Fruit fly (Drosophila melanogaster) whole organism, embryonic: ENCODE data around the gene Dok.

Source experiments
- CG10543 ChIP-seq: fragments of 200-800 bp; sonication (Bioruptor generic); optimal IDR thresholded peaks from 3 replicates; lab custom pipeline; 2017; ENCODE audit warnings: missing biosample characterization, mild to moderate bottlenecking, missing genetic modification characterization, moderate library complexity
- CG11085 ChIP-seq: fragments of 200-800 bp; sonication (Bioruptor generic); IDR thresholded peaks from 2 replicates; pipeline ENCODE4 v1.3.6; 2022; ENCODE audit warnings: missing biosample characterization, missing genetic modification characterization
- CG11504 ChIP-seq: fragments of 200-800 bp; sonication (Bioruptor generic); optimal IDR thresholded peaks from 3 replicates; lab custom pipeline; 2019; ENCODE audit warnings: missing biosample characterization, mild to moderate bottlenecking, missing genetic modification characterization, moderate library complexity
- CG13287 ChIP-seq: fragments of 200-800 bp; sonication (Bioruptor generic); IDR thresholded peaks from 2 replicates; pipeline ENCODE4 v1.3.6; 2022; ENCODE audit warnings: missing biosample characterization, missing genetic modification characterization; ENCODE audit not compliant: partially characterized antibody
- CG15601 ChIP-seq: fragments of 200-800 bp; sonication (Bioruptor generic); optimal IDR thresholded peaks from 3 replicates; lab custom pipeline; 2019; ENCODE audit warnings: missing biosample characterization, mild to moderate bottlenecking, missing genetic modification characterization, moderate library complexity
- CG1647 ChIP-seq: fragments of 200-800 bp; sonication (Bioruptor generic); optimal IDR thresholded peaks from 3 replicates; lab custom pipeline; 2016; ENCODE audit warnings: missing biosample characterization, missing genetic modification characterization
- CG17802 ChIP-seq: fragments of 200-800 bp; sonication (Bioruptor generic); optimal IDR thresholded peaks from 2 replicates; lab custom pipeline; 2018; ENCODE audit warnings: missing biosample characterization, mild to moderate bottlenecking, missing genetic modification characterization, moderate library complexity
- CG18476 ChIP-seq: fragments of 200-800 bp; sonication (Bioruptor generic); optimal IDR thresholded peaks from 2 replicates; lab custom pipeline; 2016; ENCODE audit warnings: missing biosample characterization, mild to moderate bottlenecking, missing genetic modification characterization
- CG30403 ChIP-seq: fragments of 200-800 bp; sonication (Bioruptor generic); optimal IDR thresholded peaks from 3 replicates; lab custom pipeline; 2016; ENCODE audit warnings: missing biosample characterization, missing genetic modification characterization
- CG3065 ChIP-seq: fragments of 200-800 bp; sonication (Bioruptor generic); optimal IDR thresholded peaks from 2 replicates; lab custom pipeline; 2016; ENCODE audit warnings: missing biosample characterization, missing genetic modification characterization
- CG31224 ChIP-seq: fragments of 200-800 bp; sonication (Bioruptor generic); IDR thresholded peaks from 2 replicates; pipeline ENCODE4 v1.3.6; 2022; ENCODE audit warnings: missing biosample characterization, missing genetic modification characterization
- CG3847 ChIP-seq: fragments of 200-800 bp; sonication (Bioruptor generic); IDR thresholded peaks from 2 replicates; pipeline ENCODE4 v1.3.6; 2022; ENCODE audit warnings: missing biosample characterization, missing genetic modification characterization
- CG4730 ChIP-seq: fragments of 200-800 bp; sonication (Bioruptor generic); IDR thresholded peaks from 2 replicates; pipeline ENCODE4 v1.3.6; 2022; ENCODE audit warnings: missing biosample characterization, missing genetic modification characterization
- CG6175 ChIP-seq: fragments of 200-800 bp; sonication (Bioruptor generic); IDR thresholded peaks from 3 replicates; pipeline ENCODE4 v1.3.6; 2022; ENCODE audit warnings: missing biosample characterization, missing genetic modification characterization
- CG6854 ChIP-seq: fragments of 200-800 bp; sonication (Bioruptor generic); optimal IDR thresholded peaks from 3 replicates; lab custom pipeline; 2017; ENCODE audit warnings: missing biosample characterization, mild to moderate bottlenecking, missing genetic modification characterization
- CG8388 ChIP-seq: fragments of 200-800 bp; sonication (Bioruptor generic); optimal IDR thresholded peaks from 2 replicates; lab custom pipeline; 2019; ENCODE audit warnings: missing biosample characterization, mild to moderate bottlenecking, missing genetic modification characterization, moderate library complexity
- Gug ChIP-seq: fragments of 200-800 bp; sonication (Bioruptor generic); IDR thresholded peaks from 4 replicates; pipeline ENCODE4 v1.3.6; 2022; ENCODE audit warnings: missing biosample characterization, missing genetic modification characterization
- Myb ChIP-seq: fragments of 200-800 bp; sonication (Bioruptor generic); optimal IDR thresholded peaks from 2 replicates; lab custom pipeline; 2016; ENCODE audit warnings: missing biosample characterization, missing genetic modification characterization
- Nf-YB ChIP-seq: fragments of 200-800 bp; sonication (Bioruptor generic); optimal IDR thresholded peaks from 3 replicates; lab custom pipeline; 2019; ENCODE audit warnings: missing biosample characterization, mild to moderate bottlenecking, missing genetic modification characterization, moderate library complexity
- Nf-YC ChIP-seq: fragments of 200-800 bp; optimal IDR thresholded peaks from 3 replicates; lab custom pipeline; 2019; ENCODE audit warnings: missing biosample characterization, mild to moderate bottlenecking, missing genetic modification characterization, moderate library complexity
- Oli ChIP-seq: fragments of 200-800 bp; sonication (Bioruptor generic); optimal IDR thresholded peaks from 2 replicates; lab custom pipeline; 2018; ENCODE audit warnings: missing biosample characterization, mild to moderate bottlenecking, missing genetic modification characterization, moderate library complexity
- Pdp1 ChIP-seq, 2 experiments: fragments of 200-800 bp; sonication (Bioruptor generic); optimal IDR thresholded peaks; 3 replicates each; lab custom pipeline; 2016; ENCODE audit warnings: missing biosample characterization in 2 of 2, missing genetic modification characterization in 2 of 2, mild to moderate bottlenecking in 1 of 2, moderate library complexity in 1 of 2
- Sry-β ChIP-seq: fragments of 200-800 bp; sonication (Bioruptor generic); optimal IDR thresholded peaks from 2 replicates; lab custom pipeline; 2018; ENCODE audit warnings: missing biosample characterization, mild to moderate bottlenecking, missing genetic modification characterization, moderate library complexity
- amos ChIP-seq: fragments of 200-800 bp; sonication (Bioruptor generic); IDR thresholded peaks from 2 replicates; pipeline ENCODE4 v1.3.6; 2022; ENCODE audit warnings: missing biosample characterization, missing genetic modification characterization; ENCODE audit not compliant: partially characterized antibody
- bcd ChIP-seq: fragments of 200-800 bp; sonication (Bioruptor generic); optimal IDR thresholded peaks from 2 replicates; lab custom pipeline; 2017; ENCODE audit warnings: missing biosample characterization, mild to moderate bottlenecking, missing genetic modification characterization
- bigmax ChIP-seq: fragments of 200-800 bp; sonication (Bioruptor generic); optimal IDR thresholded peaks from 2 replicates; lab custom pipeline; 2018; ENCODE audit warnings: missing biosample characterization, mild to moderate bottlenecking, missing genetic modification characterization
- bsh ChIP-seq, 2 experiments: fragments of 200-800 bp; sonication (Bioruptor generic); optimal IDR thresholded peaks; 2 replicates each; lab custom pipeline; 2017 to 2018; ENCODE audit warnings: mild to moderate bottlenecking in 2 of 2, missing biosample characterization in 2 of 2, missing genetic modification characterization in 2 of 2, moderate library complexity in 1 of 2
- chn ChIP-seq: fragments of 200-800 bp; sonication (Bioruptor generic); optimal IDR thresholded peaks from 2 replicates; lab custom pipeline; 2016; ENCODE audit warnings: missing biosample characterization, missing genetic modification characterization
- da ChIP-seq: fragments of 200-800 bp; sonication (Bioruptor generic); optimal IDR thresholded peaks from 2 replicates; lab custom pipeline; 2016; ENCODE audit warnings: missing biosample characterization, missing genetic modification characterization
- disco-r ChIP-seq: fragments of 200-800 bp; sonication (Bioruptor generic); optimal IDR thresholded peaks from 2 replicates; lab custom pipeline; 2016; ENCODE audit warnings: missing biosample characterization, missing genetic modification characterization
- ken ChIP-seq: fragments of 200-800 bp; sonication (Bioruptor generic); IDR thresholded peaks from 3 replicates; pipeline ENCODE4 v1.3.6; 2022; ENCODE audit warnings: missing biosample characterization, missing genetic modification characterization
- klu ChIP-seq: fragments of 200-800 bp; sonication (Bioruptor generic); IDR thresholded peaks from 2 replicates; pipeline ENCODE4 v1.3.6; 2022; ENCODE audit warnings: missing biosample characterization, missing genetic modification characterization
- knrl ChIP-seq: fragments of 200-800 bp; sonication (Bioruptor generic); IDR thresholded peaks from 3 replicates; pipeline ENCODE4 v1.3.6; 2022; ENCODE audit warnings: missing biosample characterization, missing genetic modification characterization; ENCODE audit not compliant: partially characterized antibody
- lov ChIP-seq, 2 experiments: fragments of 200-800 bp in 1 of 2; fragments of >200 bp in 1 of 2; sonication (Bioruptor generic) in 1 of 2; IDR thresholded peaks in 1 of 2; optimal IDR thresholded peaks in 1 of 2; 2 replicates in 1 of 2; 3 replicates in 1 of 2; pipeline versions ENCODE4 v1.3.6 to Lab custom; 2017 to 2022; ENCODE audit warnings: missing biosample characterization in 1 of 2, missing genetic modification characterization in 1 of 2
- nom ChIP-seq: fragments of 200-800 bp; sonication (Bioruptor generic); optimal IDR thresholded peaks from 2 replicates; lab custom pipeline; 2017; ENCODE audit warnings: missing biosample characterization, missing genetic modification characterization, mild to moderate bottlenecking, moderate library complexity, missing genetic modification reagents
- pan ChIP-seq, 4 experiments: fragments of >200 bp in 3 of 4; fragments of 200-800 bp in 1 of 4; sonication (Bioruptor generic) in 1 of 4; optimal IDR thresholded peaks in 3 of 4; IDR thresholded peaks in 1 of 4; 2 replicates each; pipeline versions ENCODE4 v1.3.6 to Lab custom; 2017 to 2022; ENCODE audit warnings: missing biosample characterization in 2 of 4, missing genetic modification characterization in 2 of 4, mixed read lengths in 1 of 4
- pzg ChIP-seq: fragments of 200-800 bp; sonication (Bioruptor generic); optimal IDR thresholded peaks from 3 replicates; lab custom pipeline; 2018; ENCODE audit warnings: missing biosample characterization, mild to moderate bottlenecking, missing genetic modification characterization, moderate library complexity
- sc ChIP-seq, 3 experiments: fragments of >200 bp in 2 of 3; fragments of 200-800 bp in 1 of 3; sonication (Bioruptor generic) in 1 of 3; optimal IDR thresholded peaks; 2 replicates in 2 of 3; 3 replicates in 1 of 3; lab custom pipeline; 2017; ENCODE audit warnings: mild to moderate bottlenecking in 1 of 3, missing biosample characterization in 1 of 3, missing genetic modification characterization in 1 of 3, missing genetic modification reagents in 1 of 3
- scrt ChIP-seq: fragments of 200-800 bp; sonication (Bioruptor generic); optimal IDR thresholded peaks from 2 replicates; lab custom pipeline; 2018; ENCODE audit warnings: missing biosample characterization, mild to moderate bottlenecking, missing genetic modification characterization, moderate library complexity
- sd ChIP-seq: fragments of 200-800 bp; sonication (Bioruptor generic); optimal IDR thresholded peaks from 3 replicates; lab custom pipeline; 2018; ENCODE audit warnings: missing biosample characterization, mild to moderate bottlenecking, missing genetic modification characterization, moderate library complexity
- sens ChIP-seq: fragments of 200-800 bp; sonication (Bioruptor generic); peaks from one replicate; lab custom pipeline; 2016; ENCODE audit warnings: missing biosample characterization, missing genetic modification characterization
- slp2 ChIP-seq: fragments of 200-800 bp; sonication (Bioruptor generic); optimal IDR thresholded peaks from 2 replicates; lab custom pipeline; 2016; ENCODE audit warnings: missing biosample characterization, missing genetic modification characterization
- ssp ChIP-seq: fragments of 200-800 bp; sonication (Bioruptor generic); IDR thresholded peaks from 2 replicates; pipeline ENCODE4 v1.3.6; 2022; ENCODE audit warnings: missing biosample characterization, missing genetic modification characterization
- vfl ChIP-seq: fragments of 200-800 bp; sonication (Bioruptor generic); optimal IDR thresholded peaks from 2 replicates; lab custom pipeline; 2016; ENCODE audit warnings: missing biosample characterization, missing genetic modification characterization
- vnd ChIP-seq: fragments of 200-800 bp; sonication (Bioruptor generic); IDR thresholded peaks from 3 replicates; pipeline ENCODE4 v1.3.6; 2022; ENCODE audit warnings: missing biosample characterization, missing genetic modification characterization; ENCODE audit not compliant: partially characterized antibody

The Dok gene

dm6 chrX:7285995-7286985, 37.7 kb upstream of the Dok start, which contains the start of gene CG2059 (continued):
- TF ChIP-seq CG11085 (GFP tag; lab: Robert Waterston, UW) (peak; percentile 42), Nf-YC (peak; percentile 17), sd (peak; percentile 66), CG4730 (GFP tag; lab: Robert Waterston, UW) (0 out of 2 replicates have a peak, but pooled peaks have one; percentile 8), ssp (GFP tag; lab: Robert Waterston, UW) (peak; percentile 53), slp2 (GFP tag; lab: Kevin White, UChicago) (peak; percentile 31), CG17802 (tag; lab: Kevin White, UChicago) (peak; percentile 60), CG6854 (GFP tag; lab: Kevin White, UChicago) (no peak), CG13287 (GFP tag; lab: Robert Waterston, UW) (peak; percentile 52), nom (GFP tag; lab: Kevin White, UChicago) (peak; percentile 57), CG31224 (GFP tag; lab: Robert Waterston, UW) (no peak), Sry-β (GFP tag; lab: Kevin White, UChicago) (peak; percentile 22), amos (GFP tag; lab: Robert Waterston, UW) (peak; percentile 66), knrl (GFP tag; lab: Robert Waterston, UW) (peak; percentile 52), Myb (GFP tag; lab: Kevin White, UChicago) (peak; percentile 57), vfl (GFP tag; lab: Kevin White, UChicago) (peak; percentile 12), pzg (GFP tag; lab: Kevin White, UChicago) (peak; percentile 99), da (GFP tag; lab: Kevin White, UChicago) (peak; percentile 44), CG1647 (GFP tag; lab: Kevin White, UChicago) (peak; percentile 16), sens (GFP tag; lab: Kevin White, UChicago) (peak; percentile 63), CG8388 (GFP tag; lab: Kevin White, UChicago) (no peak), bigmax (GFP tag; lab: Kevin White, UChicago) (peak; percentile 53), CG15601 (peak; percentile 13), Gug (peak; percentile 56; the same call in 3 of the 4 replicates), CG11504 (tag; lab: Kevin White, UChicago) (peak; percentile 61), Pdp1 (GFP tag; optimal IDR thresholded peaks at IDR 0.05; lab: Kevin White, UChicago) (peak; percentile 42 to 100), CG30403 (GFP tag; lab: Kevin White, UChicago) (peak; percentile 48), ken (peak; percentile 69; the same call in 1 of the 3 replicates), chn (GFP tag; lab: Kevin White, UChicago) (peak; percentile 54), vnd (GFP tag; lab: Robert Waterston, UW) (no peak), klu (GFP tag; lab: Robert Waterston, UW) (peak; percentile 31; the same call in 1 of the 2 replicates), CG6175 (GFP tag; lab: Robert Waterston, UW) (0 out of 3 replicates have a peak, but pooled peaks have one; percentile 15), scrt (GFP tag; lab: Kevin White, UChicago) (peak; percentile 14), pan (optimal IDR thresholded peaks at IDR 0.05; lab: Kevin White, UChicago) (no peak), pan (GFP tag; optimal IDR thresholded peaks at IDR 0.05 in 1 of 2, IDR thresholded peaks at IDR 0.05 in 1 of 2) (peak in 1 of 2 experiments; percentile 42), bcd (GFP tag; lab: Kevin White, UChicago) (peak; percentile 56), Oli (no peak), bsh (GFP tag; optimal IDR thresholded peaks at IDR 0.05; lab: Kevin White, UChicago) (peak in 1 of 2 experiments; percentile 22), CG3847 (GFP tag; lab: Robert Waterston, UW) (peak; percentile 74), CG3065 (GFP tag; lab: Kevin White, UChicago) (no peak), CG18476 (GFP tag; lab: Kevin White, UChicago) (peak; percentile 44), CG10543 (GFP tag; lab: Kevin White, UChicago) (peak; percentile 34), sc (optimal IDR thresholded peaks at IDR 0.05; lab: Kevin White, UChicago) (no peak), sc (GFP tag; optimal IDR thresholded peaks at IDR 0.05; lab: Kevin White, UChicago) (no peak), disco-r (GFP tag; lab: Kevin White, UChicago) (no peak), lov (optimal IDR thresholded peaks at IDR 0.05; lab: Kevin White, UChicago) (no peak), lov (GFP tag; IDR thresholded peaks at IDR 0.05; lab: Robert Waterston, UW) (peak; percentile 68; the same call in 1 of the 3 replicates), Nf-YB (GFP tag; lab: Kevin White, UChicago) (peak; percentile 23)
